Fruit fly (Drosophila melanogaster) whole organism, embryonic: ENCODE results near the gene Mipp2.

ENCODE experiments used
- Abd-B ChIP-seq: fragments of 200-800 bp; sonication (Bioruptor generic); optimal IDR thresholded peaks from 2 replicates; lab custom pipeline; 2018; ENCODE audit warnings: missing biosample characterization, mild to moderate bottlenecking, missing genetic modification characterization, moderate library complexity
- Blimp-1 ChIP-seq: fragments of 200-800 bp; sonication (Bioruptor generic); optimal IDR thresholded peaks from 3 replicates; lab custom pipeline; 2018; ENCODE audit warnings: missing biosample characterization, missing genetic modification characterization, mild to moderate bottlenecking, moderate library complexity, missing genetic modification reagents
- CG10462 ChIP-seq: fragments of 200-800 bp; sonication (Bioruptor generic); optimal IDR thresholded peaks from 2 replicates; lab custom pipeline; 2016; ENCODE audit warnings: missing biosample characterization, missing genetic modification characterization
- CG10959 ChIP-seq: fragments of 200-800 bp; sonication (Bioruptor generic); IDR thresholded peaks from 2 replicates; pipeline ENCODE4 v1.3.6; 2022; ENCODE audit warnings: missing biosample characterization, missing genetic modification characterization
- CG11247 ChIP-seq: fragments of 200-800 bp; sonication (Bioruptor generic); IDR thresholded peaks from 2 replicates; pipeline ENCODE4 v1.3.6; 2022; ENCODE audit warnings: missing biosample characterization, missing genetic modification characterization
- CG11398 ChIP-seq: fragments of 200-800 bp; sonication (Bioruptor generic); optimal IDR thresholded peaks from 2 replicates; lab custom pipeline; 2016; ENCODE audit warnings: missing biosample characterization, missing genetic modification characterization
- CG11560 ChIP-seq: fragments of 200-800 bp; sonication (Bioruptor generic); IDR thresholded peaks from 3 replicates; pipeline ENCODE4 v1.3.6; 2022; ENCODE audit warnings: missing biosample characterization, missing genetic modification characterization
- CG11696 ChIP-seq: fragments of 200-800 bp; sonication (Bioruptor generic); IDR thresholded peaks from 2 replicates; pipeline ENCODE4 v1.3.6; 2022; ENCODE audit warnings: missing biosample characterization, missing genetic modification characterization
- CG12071 ChIP-seq: fragments of 200-800 bp; sonication (Bioruptor generic); optimal IDR thresholded peaks from 3 replicates; lab custom pipeline; 2018; ENCODE audit warnings: missing biosample characterization, mild to moderate bottlenecking, missing genetic modification characterization
- CG14014 ChIP-seq: fragments of 200-800 bp; sonication (Bioruptor generic); IDR thresholded peaks from 2 replicates; pipeline ENCODE4 v1.3.6; 2022; ENCODE audit warnings: missing biosample characterization, missing genetic modification characterization
- CG14667 ChIP-seq: fragments of 200-800 bp; sonication (Bioruptor generic); IDR thresholded peaks from 2 replicates; pipeline ENCODE4 v1.3.6; 2022; ENCODE audit warnings: missing biosample characterization, missing genetic modification characterization
- CG14965 ChIP-seq: fragments of 200-800 bp; sonication (Bioruptor generic); optimal IDR thresholded peaks from 2 replicates; lab custom pipeline; 2016; ENCODE audit warnings: missing biosample characterization, missing genetic modification characterization, borderline replicate concordance
- CG1529 ChIP-seq: fragments of 200-800 bp; sonication (Bioruptor generic); optimal IDR thresholded peaks from 3 replicates; lab custom pipeline; 2018; ENCODE audit warnings: missing biosample characterization, missing genetic modification characterization
- CG1602 ChIP-seq: fragments of 200-800 bp; sonication (Bioruptor generic); optimal IDR thresholded peaks from 3 replicates; lab custom pipeline; 2016; ENCODE audit warnings: missing biosample characterization, missing genetic modification characterization
- CG1832 ChIP-seq: fragments of 200-800 bp; sonication (Bioruptor generic); optimal IDR thresholded peaks from 2 replicates; lab custom pipeline; 2017; ENCODE audit warnings: missing biosample characterization, mild to moderate bottlenecking, missing genetic modification characterization, inconsistent platforms
- CG2678 ChIP-seq: fragments of 200-800 bp; sonication (Bioruptor generic); optimal IDR thresholded peaks from 3 replicates; lab custom pipeline; 2019; ENCODE audit warnings: missing biosample characterization, mild to moderate bottlenecking, missing genetic modification characterization, moderate library complexity
- CG31441 ChIP-seq: fragments of 200-800 bp; sonication (Bioruptor generic); IDR thresholded peaks from 2 replicates; pipeline ENCODE4 v1.3.6; 2022; ENCODE audit warnings: missing biosample characterization, missing genetic modification characterization
- CG32772 ChIP-seq: fragments of 200-800 bp; sonication (Bioruptor generic); IDR thresholded peaks from 2 replicates; pipeline ENCODE4 v1.3.6; 2022; ENCODE audit warnings: missing biosample characterization, missing genetic modification characterization
- CG42726 ChIP-seq: fragments of 200-800 bp; sonication (Bioruptor generic); IDR thresholded peaks from 2 replicates; pipeline ENCODE4 v1.3.6; 2022; ENCODE audit warnings: missing biosample characterization, missing genetic modification characterization; ENCODE audit not compliant: partially characterized antibody
- CG6175 ChIP-seq: fragments of 200-800 bp; sonication (Bioruptor generic); IDR thresholded peaks from 3 replicates; pipeline ENCODE4 v1.3.6; 2022; ENCODE audit warnings: missing biosample characterization, missing genetic modification characterization
- CG7786 ChIP-seq: fragments of 200-800 bp; sonication (Bioruptor generic); optimal IDR thresholded peaks from 2 replicates; lab custom pipeline; 2016; ENCODE audit warnings: missing biosample characterization, missing genetic modification characterization
- CG8478 ChIP-seq: fragments of >200 bp; optimal IDR thresholded peaks from 2 replicates; lab custom pipeline; 2018
- Camta ChIP-seq: fragments of 200-800 bp; sonication (Bioruptor generic); optimal IDR thresholded peaks from 2 replicates; lab custom pipeline; 2016; ENCODE audit warnings: missing biosample characterization, missing genetic modification characterization
- Chrac-16 ChIP-seq: fragments of 200-800 bp; sonication (Bioruptor generic); optimal IDR thresholded peaks from 3 replicates; lab custom pipeline; 2016; ENCODE audit warnings: missing biosample characterization, missing genetic modification characterization
- Dip2 ChIP-seq: fragments of 200-800 bp; sonication (Bioruptor generic); IDR thresholded peaks from 2 replicates; pipeline ENCODE4 v1.3.6; 2022; ENCODE audit warnings: missing biosample characterization, missing genetic modification characterization
- E2f2 ChIP-seq: fragments of 200-800 bp; sonication (Bioruptor generic); IDR thresholded peaks from 2 replicates; pipeline ENCODE4 v1.3.6; 2022; ENCODE audit warnings: missing biosample characterization, missing genetic modification characterization
- Ets65A ChIP-seq: fragments of 200-800 bp; sonication (Bioruptor generic); peaks from one replicate; lab custom pipeline; 2016; ENCODE audit warnings: missing biosample characterization, missing genetic modification characterization
- HLH54F ChIP-seq: fragments of 200-800 bp; sonication (Bioruptor generic); optimal IDR thresholded peaks from 3 replicates; lab custom pipeline; 2016; ENCODE audit warnings: missing biosample characterization, missing genetic modification characterization
- Hsf ChIP-seq: fragments of 200-800 bp; sonication (Bioruptor generic); optimal IDR thresholded peaks from 3 replicates; lab custom pipeline; 2016; ENCODE audit warnings: missing biosample characterization, missing genetic modification characterization
- Mrtf ChIP-seq: fragments of 200-800 bp; sonication (Bioruptor generic); IDR thresholded peaks from 3 replicates; pipeline ENCODE4 v1.3.6; 2022; ENCODE audit warnings: missing biosample characterization, missing genetic modification characterization
- Taf1 ChIP-seq: fragments of 200-800 bp; sonication (Bioruptor generic); IDR thresholded peaks from 2 replicates; pipeline ENCODE4 v1.3.6; 2022; ENCODE audit warnings: missing biosample characterization, missing genetic modification characterization
- Trl ChIP-seq, 3 experiments: fragments of >200 bp in 2 of 3; fragments of 200-800 bp in 1 of 3; sonication (Bioruptor generic) in 1 of 3; optimal IDR thresholded peaks; 2 replicates in 1 of 3; 3 replicates in 2 of 3; lab custom pipeline; 2016 to 2017; ENCODE audit warnings: missing biosample characterization in 1 of 3, missing genetic modification characterization in 1 of 3
- ac ChIP-seq: fragments of 200-800 bp; sonication (Bioruptor generic); optimal IDR thresholded peaks from 3 replicates; lab custom pipeline; 2017; ENCODE audit warnings: missing biosample characterization, mild to moderate bottlenecking, missing genetic modification characterization
- btn ChIP-seq: fragments of 200-800 bp; sonication (Bioruptor generic); optimal IDR thresholded peaks from 2 replicates; lab custom pipeline; 2016; ENCODE audit warnings: missing biosample characterization, missing genetic modification characterization
- chinmo ChIP-seq: fragments of 200-800 bp; sonication (Bioruptor generic); IDR thresholded peaks from 4 replicates; pipeline ENCODE4 v1.3.6; 2022; ENCODE audit warnings: missing biosample characterization, missing genetic modification characterization; ENCODE audit not compliant: partially characterized antibody
- disco-r ChIP-seq: fragments of 200-800 bp; sonication (Bioruptor generic); optimal IDR thresholded peaks from 2 replicates; lab custom pipeline; 2016; ENCODE audit warnings: missing biosample characterization, missing genetic modification characterization
- dmrt99B ChIP-seq: fragments of 200-800 bp; sonication (Bioruptor generic); optimal IDR thresholded peaks from 2 replicates; lab custom pipeline; 2018; ENCODE audit warnings: missing biosample characterization, mild to moderate bottlenecking, missing genetic modification characterization, moderate library complexity
- dysf ChIP-seq: fragments of 200-800 bp; sonication (Bioruptor generic); IDR thresholded peaks from 3 replicates; pipeline ENCODE4 v1.3.6; 2022; ENCODE audit warnings: missing biosample characterization, missing genetic modification characterization
- grau ChIP-seq: fragments of 200-800 bp; optimal IDR thresholded peaks from 3 replicates; lab custom pipeline; 2019; ENCODE audit warnings: missing biosample characterization, mild to moderate bottlenecking, missing genetic modification characterization, moderate library complexity
- insv ChIP-seq, 2 experiments: fragments of 200-800 bp; sonication (Bioruptor generic); optimal IDR thresholded peaks; 3 replicates each; lab custom pipeline; 2016 to 2018; ENCODE audit warnings: missing biosample characterization in 2 of 2, missing genetic modification characterization in 2 of 2
- lmd ChIP-seq: fragments of 200-800 bp; sonication (Bioruptor generic); IDR thresholded peaks from 2 replicates; pipeline ENCODE4 v1.3.6; 2022; ENCODE audit warnings: missing biosample characterization, missing genetic modification characterization
- org-1 ChIP-seq: fragments of 200-800 bp; sonication (Bioruptor generic); optimal IDR thresholded peaks from 2 replicates; lab custom pipeline; 2017; ENCODE audit warnings: missing biosample characterization, missing genetic modification characterization
- p53 ChIP-seq: fragments of 200-800 bp; sonication (Bioruptor generic); optimal IDR thresholded peaks from 2 replicates; lab custom pipeline; 2016; ENCODE audit warnings: missing biosample characterization, missing genetic modification characterization
- ro ChIP-seq: fragments of 200-800 bp; sonication (Bioruptor generic); IDR thresholded peaks from 2 replicates; pipeline ENCODE4 v1.3.6; 2022; ENCODE audit warnings: missing biosample characterization, missing genetic modification characterization
- shn ChIP-seq: fragments of 200-800 bp; sonication (Bioruptor generic); optimal IDR thresholded peaks from 3 replicates; lab custom pipeline; 2016; ENCODE audit warnings: missing biosample characterization, missing genetic modification characterization
- sim ChIP-seq: fragments of 200-800 bp; sonication (Bioruptor generic); IDR thresholded peaks from 2 replicates; pipeline ENCODE4 v1.3.6; 2022; ENCODE audit warnings: missing biosample characterization, missing genetic modification characterization
- slp2 ChIP-seq: fragments of 200-800 bp; sonication (Bioruptor generic); optimal IDR thresholded peaks from 2 replicates; lab custom pipeline; 2016; ENCODE audit warnings: missing biosample characterization, missing genetic modification characterization
- tll ChIP-seq, 2 experiments: fragments of 200-800 bp in 1 of 2; fragments of >200 bp in 1 of 2; sonication (Bioruptor generic) in 1 of 2; optimal IDR thresholded peaks; 2 replicates each; lab custom pipeline; 2017 to 2019; ENCODE audit warnings: missing biosample characterization in 2 of 2, missing genetic modification characterization in 2 of 2, mild to moderate bottlenecking in 1 of 2, moderate library complexity in 1 of 2
- trh ChIP-seq: fragments of 200-800 bp; sonication (Bioruptor generic); optimal IDR thresholded peaks from 2 replicates; lab custom pipeline; 2016; ENCODE audit warnings: missing biosample characterization, missing genetic modification characterization
- unpg ChIP-seq: fragments of 200-800 bp; sonication (Bioruptor generic); optimal IDR thresholded peaks from 3 replicates; lab custom pipeline; 2018; ENCODE audit warnings: missing biosample characterization, mild to moderate bottlenecking, missing genetic modification characterization, moderate library complexity

Gene Mipp2

DNA sequence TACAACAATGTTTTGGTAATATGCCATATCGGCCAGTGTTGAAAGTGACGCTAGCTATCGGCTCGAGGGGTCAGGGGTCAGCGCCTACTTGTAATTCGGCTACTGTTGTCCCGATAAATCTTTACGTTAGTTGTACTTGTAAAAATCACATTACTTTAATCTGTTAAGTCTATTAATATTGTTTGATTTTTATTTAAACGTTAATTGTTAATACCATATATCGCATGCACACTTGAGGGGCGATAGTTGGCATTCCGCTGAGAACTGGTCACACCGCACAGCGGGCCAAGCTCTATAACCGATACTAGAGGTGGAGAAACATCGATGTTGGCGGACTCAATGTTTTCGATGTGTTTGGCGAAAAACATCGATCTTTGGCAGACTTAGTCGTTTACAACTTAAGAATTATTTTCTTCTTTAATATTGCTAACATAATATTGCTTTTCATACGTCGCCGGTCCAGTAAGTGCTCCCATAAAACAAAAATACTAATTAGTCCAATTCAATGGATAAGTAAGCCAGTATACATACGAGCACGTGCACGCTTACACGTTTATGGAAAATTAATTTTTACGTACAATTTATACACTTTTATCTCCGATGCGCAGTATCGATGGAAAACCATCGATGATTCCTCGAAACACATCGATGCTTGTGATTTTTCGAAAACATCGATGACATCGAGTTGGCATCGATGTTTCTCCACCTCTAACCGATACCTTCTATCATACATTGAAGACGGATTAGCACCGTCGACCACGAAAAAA, 53.9 kb downstream of the Mipp2 start, which contains the start of the genes rux and MCTS1 (continued):
- TF ChIP-seq p53 = no peak
- TF ChIP-seq sim = no peak
- peak; percentile 31 for TF ChIP-seq Chrac-16
- TF ChIP-seq CG32772 (GFP tag; lab: Robert Waterston, UW) = no peak
- TF ChIP-seq CG11247 (GFP tag; lab: Robert Waterston, UW) = peak; percentile 55; the same call in 1 of the 2 replicates
- TF ChIP-seq Hsf (GFP tag; lab: Kevin White, UChicago) = no peak
- peak; percentile 32; the same call in 1 of the 2 replicates for TF ChIP-seq E2f2 (GFP tag; lab: Robert Waterston, UW)
- no peak for TF ChIP-seq Dip2 (GFP tag; lab: Robert Waterston, UW)
- TF ChIP-seq CG1602 (GFP tag; lab: Kevin White, UChicago) = no peak
- peak; percentile 89 for TF ChIP-seq chinmo (GFP tag; lab: Robert Waterston, UW)
- peak; percentile 45; the same call in 1 of the 2 replicates for TF ChIP-seq lmd (GFP tag; lab: Robert Waterston, UW)
- no peak for TF ChIP-seq shn (GFP tag; lab: Kevin White, UChicago)
- TF ChIP-seq CG6175 (GFP tag; lab: Robert Waterston, UW) = no peak
- no peak for TF ChIP-seq CG12071
- no peak for TF ChIP-seq CG10959
- TF ChIP-seq CG1832 (GFP tag; lab: Kevin White, UChicago) = no peak
- TF ChIP-seq CG2678 = peak; percentile 40
- TF ChIP-seq CG14667 (GFP tag; lab: Robert Waterston, UW) = no peak
- TF ChIP-seq org-1 = no peak
- peak in 1 of 2 experiments; percentile 54 for TF ChIP-seq tll (GFP tag; optimal IDR thresholded peaks at IDR 0.05; lab: Kevin White, UChicago)
- no peak for TF ChIP-seq Trl (optimal IDR thresholded peaks at IDR 0.05; lab: Kevin White, UChicago)
- peak; percentile 39 for TF ChIP-seq Trl (GFP tag; optimal IDR thresholded peaks at IDR 0.05; lab: Kevin White, UChicago)
- TF ChIP-seq CG7786 (GFP tag; lab: Kevin White, UChicago) = peak; percentile 23
- peak; percentile 90 for TF ChIP-seq CG42726 (GFP tag; lab: Robert Waterston, UW)
- TF ChIP-seq Blimp-1 (GFP tag; lab: Kevin White, UChicago) = no peak
- TF ChIP-seq CG10462 = no peak
- TF ChIP-seq Mrtf (GFP tag; lab: Robert Waterston, UW) = peak; percentile 8; the same call in 1 of the 3 replicates
- no peak for TF ChIP-seq disco-r (GFP tag; lab: Kevin White, UChicago)
- no peak for TF ChIP-seq CG1529
- TF ChIP-seq Camta (GFP tag; lab: Kevin White, UChicago) = peak; percentile 32
- TF ChIP-seq HLH54F = peak; percentile 39
- TF ChIP-seq unpg = no peak
- TF ChIP-seq insv (GFP tag; optimal IDR thresholded peaks at IDR 0.05; lab: Kevin White, UChicago) = no peak
- no peak for TF ChIP-seq ro
- 0 out of 2 replicates have a peak, but pooled peaks have one; percentile 48 for TF ChIP-seq CG31441
- TF ChIP-seq CG11398 = no peak
- peak; percentile 11 for TF ChIP-seq grau (tag; lab: Kevin White, UChicago)
- TF ChIP-seq CG14965 (GFP tag; lab: Kevin White, UChicago) = no peak
- TF ChIP-seq CG14014 = no peak
- no peak for TF ChIP-seq CG11696 (GFP tag; lab: Robert Waterston, UW)
- 0 out of 3 replicates have a peak, but pooled peaks have one; percentile 45 for TF ChIP-seq CG11560 (tag; lab: Robert Waterston, UW)
- TF ChIP-seq dmrt99B = no peak
- TF ChIP-seq Ets65A (GFP tag; lab: Kevin White, UChicago) = peak; percentile 85
- TF ChIP-seq ac = no peak
- peak; percentile 42; the same call in 1 of the 3 replicates for TF ChIP-seq dysf
- TF ChIP-seq Abd-B = peak; percentile 38
- TF ChIP-seq CG8478 (lab: Kevin White, UChicago) = no peak
- no peak for TF ChIP-seq trh
- TF ChIP-seq slp2 (GFP tag; lab: Kevin White, UChicago) = peak; percentile 20
- no peak for TF ChIP-seq btn (GFP tag; lab: Kevin White, UChicago)
- no peak for TF ChIP-seq Taf1
